Fruit fly (Drosophila melanogaster): Measurements from ENCODE around the gene CG42534.

CG42534 gene

dm6 chr3R:27407049-27407448 is 66.6 kb downstream of the CG42534 start:
- TF ChIP-seq CG10348 (GFP tag; IDR thresholded peaks at IDR 0.05) (no peak), CG4496 (GFP tag; IDR thresholded peaks at IDR 0.05) (0 out of 3 replicates have a peak, but pooled peaks have one; percentile 40), CG17806 (tag; optimal IDR thresholded peaks at IDR 0.05) (no peak), CG14655 (GFP tag; optimal IDR thresholded peaks at IDR 0.05) (peak; percentile 56), Snoo (tag; optimal IDR thresholded peaks at IDR 0.05) (no peak), Ets98B (GFP tag; IDR thresholded peaks at IDR 0.05) (peak; percentile 70), Pif1B (GFP tag; optimal IDR thresholded peaks at IDR 0.05) (no peak), fd96Ca (GFP tag; IDR thresholded peaks at IDR 0.05) (peak; percentile 76; the same call in 2 of the 3 replicates), CG32121 (GFP tag; IDR thresholded peaks at IDR 0.05) (peak; percentile 72; the same call in 1 of the 2 replicates), gl (tag; optimal IDR thresholded peaks at IDR 0.05) (no peak), Pif1A (GFP tag; optimal IDR thresholded peaks at IDR 0.05) (no peak), rn (GFP tag; IDR thresholded peaks at IDR 0.05) (no peak), CG8301 (tag; optimal IDR thresholded peaks at IDR 0.05) (peak; percentile 58)

DNA sequence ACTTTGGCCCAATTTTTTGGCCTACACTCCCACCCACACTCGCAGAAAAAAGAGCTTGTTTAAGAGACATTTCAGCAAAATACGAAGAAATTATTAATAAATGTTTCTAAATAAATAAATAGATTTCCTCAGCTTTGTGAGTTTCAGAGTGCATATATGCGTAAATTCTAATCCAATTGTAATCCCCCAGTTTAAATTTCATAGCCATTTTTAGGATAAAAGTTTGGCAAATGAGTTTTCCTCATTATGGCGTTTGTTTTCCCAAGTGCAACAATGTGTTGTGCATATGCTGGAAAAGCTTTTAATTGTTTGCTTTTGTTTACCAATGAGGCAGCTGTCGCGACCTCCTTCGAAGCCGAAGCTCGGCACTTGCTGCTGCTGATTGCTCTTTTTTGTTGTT is 68.3 kb downstream of the CG42534 start:
- TF ChIP-seq CG12605 (GFP tag; IDR thresholded peaks at IDR 0.05) (no peak), Ets98B (GFP tag; IDR thresholded peaks at IDR 0.05) (no peak), CG32121 (GFP tag; IDR thresholded peaks at IDR 0.05) (no peak), Pif1A (GFP tag; optimal IDR thresholded peaks at IDR 0.05) (no peak), gl (tag; optimal IDR thresholded peaks at IDR 0.05) (no peak), CG14655 (GFP tag; optimal IDR thresholded peaks at IDR 0.05) (no peak), CG34367 (tag; optimal IDR thresholded peaks at IDR 0.05) (no peak), CG9948 (tag; optimal IDR thresholded peaks at IDR 0.05) (no peak), rn (GFP tag; IDR thresholded peaks at IDR 0.05) (no peak), CG4496 (GFP tag; IDR thresholded peaks at IDR 0.05) (no peak), Snoo (tag; optimal IDR thresholded peaks at IDR 0.05) (no peak), CG10348 (GFP tag; IDR thresholded peaks at IDR 0.05) (no peak), fd96Ca (GFP tag; IDR thresholded peaks at IDR 0.05) (no peak), CG8301 (tag; optimal IDR thresholded peaks at IDR 0.05) (no peak), CG17806 (tag; optimal IDR thresholded peaks at IDR 0.05) (no peak), CG13204 (GFP tag; optimal IDR thresholded peaks at IDR 0.05) (no peak), CG8159 (tag; optimal IDR thresholded peaks at IDR 0.05) (no peak), Pif1B (GFP tag; optimal IDR thresholded peaks at IDR 0.05) (no peak)

- TF ChIP-seq gl (tag; optimal IDR thresholded peaks at IDR 0.05): no peak
- TF ChIP-seq CG8159 (tag; optimal IDR thresholded peaks at IDR 0.05): peak; percentile 17
- TF ChIP-seq CG14655 (GFP tag; optimal IDR thresholded peaks at IDR 0.05): peak; percentile 26
- TF ChIP-seq CG34367 (tag; optimal IDR thresholded peaks at IDR 0.05): no peak
- TF ChIP-seq EcR (GFP tag; optimal IDR thresholded peaks at IDR 0.05): no peak
These were observed 72.8 kb downstream of the CG42534 start for dm6 chr3R:27413214-27413613.

DNA sequence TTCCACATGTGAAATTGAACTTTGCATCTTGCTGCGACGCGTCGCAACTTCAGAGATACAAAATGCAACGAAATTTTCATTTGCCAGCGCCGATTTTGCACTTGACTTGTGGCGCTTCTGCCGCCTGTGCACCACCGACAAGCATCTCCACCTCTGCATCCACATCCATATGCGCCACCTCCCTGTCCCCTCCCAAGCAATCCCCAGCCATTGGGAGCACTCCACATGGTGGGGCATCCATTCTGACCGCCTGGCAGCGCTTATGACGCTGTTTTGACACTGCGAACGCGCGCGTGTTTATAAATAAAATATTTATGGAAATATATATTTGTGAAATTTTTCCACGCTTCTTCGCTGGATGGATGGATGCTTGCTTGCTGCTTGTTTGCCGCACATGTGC is 74.9 kb downstream of the CG42534 start:
- TF ChIP-seq EcR (GFP tag; optimal IDR thresholded peaks at IDR 0.05) (no peak), CG8301 (tag; optimal IDR thresholded peaks at IDR 0.05) (no peak), CG4496 (GFP tag; IDR thresholded peaks at IDR 0.05) (no peak), CG8159 (tag; optimal IDR thresholded peaks at IDR 0.05) (no peak), gl (tag; optimal IDR thresholded peaks at IDR 0.05) (no peak), CG12605 (GFP tag; IDR thresholded peaks at IDR 0.05) (no peak), Snoo (tag; optimal IDR thresholded peaks at IDR 0.05) (no peak)

DNA sequence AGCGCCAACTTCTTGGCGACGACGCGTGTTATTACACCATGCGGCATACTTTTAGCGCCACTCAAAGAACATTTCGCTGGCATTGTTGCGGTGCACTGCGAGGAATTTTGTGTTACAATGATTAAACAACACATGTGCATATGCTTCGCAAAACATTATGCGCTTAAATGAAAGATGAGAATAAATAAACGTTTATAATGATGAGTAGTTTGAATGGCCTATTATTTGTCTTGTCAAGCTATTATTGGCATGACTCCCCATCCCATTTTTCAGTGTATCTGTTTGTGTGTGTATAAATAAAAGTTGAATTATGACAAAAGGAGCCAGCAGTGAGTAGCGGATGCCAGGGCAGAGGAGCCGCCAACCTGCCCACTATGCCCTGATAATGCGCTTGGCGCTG is 81.4 kb downstream of the CG42534 start:
- TF ChIP-seq CG17806 (tag; optimal IDR thresholded peaks at IDR 0.05): peak; percentile 21
- TF ChIP-seq CG15710 (tag; optimal IDR thresholded peaks at IDR 0.05): peak; percentile 22
- no peak for TF ChIP-seq CG13204 (GFP tag; optimal IDR thresholded peaks at IDR 0.05)
- TF ChIP-seq Pif1A (GFP tag; optimal IDR thresholded peaks at IDR 0.05): peak; percentile 0
- TF ChIP-seq CG8301 (tag; optimal IDR thresholded peaks at IDR 0.05): peak; percentile 19
- TF ChIP-seq CG4496 (GFP tag; IDR thresholded peaks at IDR 0.05): 0 out of 3 replicates have a peak, but pooled peaks have one; percentile 42
- TF ChIP-seq CG14655 (GFP tag; optimal IDR thresholded peaks at IDR 0.05): peak; percentile 30
- TF ChIP-seq rn (GFP tag; IDR thresholded peaks at IDR 0.05): no peak
- TF ChIP-seq CG9948 (tag; optimal IDR thresholded peaks at IDR 0.05): peak; percentile 36
- TF ChIP-seq CG8159 (tag; optimal IDR thresholded peaks at IDR 0.05): peak; percentile 40
